Fruit fly (Drosophila melanogaster) whole organism, embryonic: ENCODE results near the gene ND-23.
A peak's percentile ranks its signal among the peaks of the same experiment; 100 is the strongest.

ENCODE experiments used
- Ada2b ChIP-seq: fragments of 200-800 bp; sonication (Bioruptor generic); IDR thresholded peaks from 2 replicates; pipeline ENCODE4 v1.3.6; 2022; ENCODE audit warnings: missing biosample characterization, missing genetic modification characterization
- Atf-2 ChIP-seq: fragments of 200-800 bp; sonication (Bioruptor generic); optimal IDR thresholded peaks from 2 replicates; lab custom pipeline; 2016; ENCODE audit warnings: missing biosample characterization, missing genetic modification characterization
- Blimp-1 ChIP-seq: fragments of 200-800 bp; sonication (Bioruptor generic); optimal IDR thresholded peaks from 3 replicates; lab custom pipeline; 2018; ENCODE audit warnings: missing biosample characterization, missing genetic modification characterization, mild to moderate bottlenecking, moderate library complexity, missing genetic modification reagents
- CG11085 ChIP-seq: fragments of 200-800 bp; sonication (Bioruptor generic); IDR thresholded peaks from 2 replicates; pipeline ENCODE4 v1.3.6; 2022; ENCODE audit warnings: missing biosample characterization, missing genetic modification characterization
- CG11723 ChIP-seq: fragments of 200-800 bp; sonication (Bioruptor generic); optimal IDR thresholded peaks from 2 replicates; lab custom pipeline; 2017; ENCODE audit warnings: missing biosample characterization, mild to moderate bottlenecking, missing genetic modification characterization
- CG12155 ChIP-seq: fragments of 200-800 bp; sonication (Bioruptor generic); optimal IDR thresholded peaks from 3 replicates; lab custom pipeline; 2016; ENCODE audit warnings: missing biosample characterization, missing genetic modification characterization
- CG12236 ChIP-seq: fragments of 200-800 bp; sonication (Bioruptor generic); optimal IDR thresholded peaks from 2 replicates; lab custom pipeline; 2016; ENCODE audit warnings: missing biosample characterization, missing genetic modification characterization
- CG12299 ChIP-seq: fragments of 200-800 bp; sonication (Bioruptor generic); optimal IDR thresholded peaks from 2 replicates; lab custom pipeline; 2018; ENCODE audit warnings: missing biosample characterization, mild to moderate bottlenecking, missing genetic modification characterization
- CG13424 ChIP-seq: fragments of 200-800 bp; sonication (Bioruptor generic); optimal IDR thresholded peaks from 2 replicates; lab custom pipeline; 2019; ENCODE audit warnings: missing biosample characterization, mild to moderate bottlenecking, missing genetic modification characterization, moderate library complexity
- CG17829 ChIP-seq: fragments of 200-800 bp; optimal IDR thresholded peaks from 2 replicates; lab custom pipeline; 2019; ENCODE audit warnings: missing biosample characterization, mild to moderate bottlenecking, missing genetic modification characterization, moderate library complexity
- CG18262 ChIP-seq: fragments of 200-800 bp; optimal IDR thresholded peaks from 3 replicates; lab custom pipeline; 2019; ENCODE audit warnings: missing biosample characterization, mild to moderate bottlenecking, missing genetic modification characterization, moderate library complexity
- CG18599 ChIP-seq: fragments of 200-800 bp; sonication (Bioruptor generic); optimal IDR thresholded peaks from 3 replicates; lab custom pipeline; 2017; ENCODE audit warnings: missing biosample characterization, missing genetic modification characterization, mild to moderate bottlenecking, moderate library complexity, missing genetic modification reagents
- CG34376 ChIP-seq: fragments of 200-800 bp; sonication (Bioruptor generic); optimal IDR thresholded peaks from 2 replicates; lab custom pipeline; 2018; ENCODE audit warnings: missing biosample characterization, mild to moderate bottlenecking, missing genetic modification characterization
- CG4404 ChIP-seq: fragments of 200-800 bp; sonication (Bioruptor generic); IDR thresholded peaks from 2 replicates; pipeline ENCODE4 v1.3.6; 2022; ENCODE audit warnings: missing biosample characterization, missing genetic modification characterization
- CG4617 ChIP-seq: fragments of 200-800 bp; sonication (Bioruptor generic); optimal IDR thresholded peaks from 3 replicates; lab custom pipeline; 2016; ENCODE audit warnings: missing biosample characterization, missing genetic modification characterization, borderline replicate concordance
- CG5245 ChIP-seq: fragments of 200-800 bp; sonication (Bioruptor generic); optimal IDR thresholded peaks from 3 replicates; lab custom pipeline; 2016; ENCODE audit warnings: missing biosample characterization, missing genetic modification characterization
- CG6791 ChIP-seq: fragments of 200-800 bp; sonication (Bioruptor generic); IDR thresholded peaks from 3 replicates; pipeline ENCODE4 v1.3.6; 2022; ENCODE audit warnings: missing biosample characterization, missing genetic modification characterization; ENCODE audit not compliant: partially characterized antibody
- CG7987 ChIP-seq: fragments of 200-800 bp; sonication (Bioruptor generic); optimal IDR thresholded peaks from 2 replicates; lab custom pipeline; 2018; ENCODE audit warnings: missing biosample characterization, mild to moderate bottlenecking, missing genetic modification characterization, moderate library complexity
- CG9817 ChIP-seq: fragments of 200-800 bp; sonication (Bioruptor generic); optimal IDR thresholded peaks from 2 replicates; lab custom pipeline; 2018; ENCODE audit warnings: missing biosample characterization, mild to moderate bottlenecking, missing genetic modification characterization, moderate library complexity
- CHES-1-like ChIP-seq: fragments of 200-800 bp; sonication (Bioruptor generic); optimal IDR thresholded peaks from 2 replicates; lab custom pipeline; 2016; ENCODE audit warnings: missing biosample characterization, missing genetic modification characterization
- D ChIP-seq, 2 experiments: fragments of 200-800 bp in 1 of 2; fragments of >200 bp in 1 of 2; sonication (Bioruptor generic) in 1 of 2; optimal IDR thresholded peaks; 2 replicates in 1 of 2; 3 replicates in 1 of 2; lab custom pipeline; 2017; ENCODE audit warnings: mild to moderate bottlenecking in 1 of 2, missing biosample characterization in 1 of 2, missing genetic modification characterization in 1 of 2, missing genetic modification reagents in 1 of 2
- Dad ChIP-seq: fragments of 200-800 bp; sonication (Bioruptor generic); optimal IDR thresholded peaks from 3 replicates; lab custom pipeline; 2016; ENCODE audit warnings: missing biosample characterization, missing genetic modification characterization
- Dbx ChIP-seq: fragments of 200-800 bp; sonication (Bioruptor generic); IDR thresholded peaks from 3 replicates; pipeline ENCODE4 v1.3.6; 2022; ENCODE audit warnings: missing biosample characterization, missing genetic modification characterization
- Fer1 ChIP-seq: fragments of 200-800 bp; sonication (Bioruptor generic); optimal IDR thresholded peaks from 2 replicates; lab custom pipeline; 2017; ENCODE audit warnings: missing biosample characterization, mild to moderate bottlenecking, missing genetic modification characterization
- Jarid2 ChIP-seq: fragments of 200-800 bp; sonication (Bioruptor generic); optimal IDR thresholded peaks from 3 replicates; lab custom pipeline; 2017; ENCODE audit warnings: mild to moderate bottlenecking, missing biosample characterization, missing genetic modification reagents, missing genetic modification characterization
- Lhr ChIP-seq: fragments of 200-800 bp; sonication (Bioruptor generic); optimal IDR thresholded peaks from 3 replicates; lab custom pipeline; 2017; ENCODE audit warnings: mild to moderate bottlenecking, missing biosample characterization, missing genetic modification reagents, missing genetic modification characterization
- NfI ChIP-seq: fragments of 200-800 bp; sonication (Bioruptor generic); optimal IDR thresholded peaks from 3 replicates; lab custom pipeline; 2018; ENCODE audit warnings: missing biosample characterization, mild to moderate bottlenecking, missing genetic modification characterization, moderate library complexity
- PHDP ChIP-seq: fragments of 200-800 bp; sonication (Bioruptor generic); optimal IDR thresholded peaks from 3 replicates; lab custom pipeline; 2018; ENCODE audit warnings: missing biosample characterization, mild to moderate bottlenecking, missing genetic modification characterization, moderate library complexity
- Six4 ChIP-seq: fragments of 200-800 bp; sonication (Bioruptor generic); optimal IDR thresholded peaks from 2 replicates; lab custom pipeline; 2016; ENCODE audit warnings: missing biosample characterization, missing genetic modification characterization
- ci ChIP-seq: fragments of 200-800 bp; sonication (Bioruptor generic); IDR thresholded peaks from 3 replicates; pipeline ENCODE4 v1.3.6; 2022; ENCODE audit warnings: missing biosample characterization, missing genetic modification characterization
- croc ChIP-seq: fragments of 200-800 bp; sonication (Bioruptor generic); conservative IDR thresholded peaks from 3 replicates; pipeline ENCODE4 v1.3.6; 2022; ENCODE audit warnings: missing biosample characterization, missing genetic modification characterization
- crp ChIP-seq, 2 experiments: fragments of 200-800 bp; sonication (Bioruptor generic); optimal IDR thresholded peaks; 2 replicates in 1 of 2; 3 replicates in 1 of 2; lab custom pipeline; 2017; ENCODE audit warnings: missing biosample characterization in 2 of 2, missing genetic modification characterization in 2 of 2, mild to moderate bottlenecking in 1 of 2, moderate library complexity in 1 of 2
- disco-r ChIP-seq: fragments of 200-800 bp; sonication (Bioruptor generic); optimal IDR thresholded peaks from 2 replicates; lab custom pipeline; 2016; ENCODE audit warnings: missing biosample characterization, missing genetic modification characterization
- dm ChIP-seq: fragments of 200-800 bp; sonication (Bioruptor generic); optimal IDR thresholded peaks from 3 replicates; lab custom pipeline; 2016; ENCODE audit warnings: missing biosample characterization, missing genetic modification characterization
- ems ChIP-seq: fragments of 200-800 bp; sonication (Bioruptor generic); optimal IDR thresholded peaks from 3 replicates; lab custom pipeline; 2016; ENCODE audit warnings: missing biosample characterization, missing genetic modification characterization
- exex ChIP-seq: fragments of 200-800 bp; sonication (Bioruptor generic); optimal IDR thresholded peaks from 4 replicates; lab custom pipeline; 2018; ENCODE audit warnings: missing biosample characterization, mild to moderate bottlenecking, missing genetic modification characterization, moderate library complexity
- fd96Cb ChIP-seq: fragments of 200-800 bp; sonication (Bioruptor generic); optimal IDR thresholded peaks from 2 replicates; lab custom pipeline; 2018; ENCODE audit warnings: missing biosample characterization, mild to moderate bottlenecking, missing genetic modification characterization, moderate library complexity
- h ChIP-seq: fragments of >200 bp; optimal IDR thresholded peaks from 2 replicates; lab custom pipeline; 2017
- ind ChIP-seq: fragments of 200-800 bp; sonication (Bioruptor generic); optimal IDR thresholded peaks from 3 replicates; lab custom pipeline; 2016; ENCODE audit warnings: missing biosample characterization, missing genetic modification characterization
- kni ChIP-seq: fragments of 200-800 bp; sonication (Bioruptor generic); optimal IDR thresholded peaks from 3 replicates; lab custom pipeline; 2017; ENCODE audit warnings: mild to moderate bottlenecking, missing biosample characterization, missing genetic modification reagents, missing genetic modification characterization
- lab ChIP-seq: fragments of 200-800 bp; sonication (Bioruptor generic); optimal IDR thresholded peaks from 3 replicates; lab custom pipeline; 2017; ENCODE audit warnings: missing biosample characterization, missing genetic modification characterization, mild to moderate bottlenecking, moderate library complexity, missing genetic modification reagents
- lilli ChIP-seq: fragments of 200-800 bp; sonication (Bioruptor generic); optimal IDR thresholded peaks from 3 replicates; lab custom pipeline; 2016; ENCODE audit warnings: missing biosample characterization, missing genetic modification characterization
- nau ChIP-seq: fragments of 200-800 bp; sonication (Bioruptor generic); optimal IDR thresholded peaks from 3 replicates; lab custom pipeline; 2017; ENCODE audit warnings: missing biosample characterization, mild to moderate bottlenecking, missing genetic modification characterization, missing genetic modification reagents
- rib ChIP-seq: fragments of 200-800 bp; sonication (Bioruptor generic); IDR thresholded peaks from 2 replicates; pipeline ENCODE4 v1.3.6; 2022; ENCODE audit warnings: missing biosample characterization, missing genetic modification characterization
- row ChIP-seq: fragments of 200-800 bp; sonication (Bioruptor generic); IDR thresholded peaks from 3 replicates; pipeline ENCODE4 v1.3.6; 2022; ENCODE audit warnings: missing biosample characterization, missing genetic modification characterization
- tll ChIP-seq, 2 experiments: fragments of 200-800 bp in 1 of 2; fragments of >200 bp in 1 of 2; sonication (Bioruptor generic) in 1 of 2; optimal IDR thresholded peaks; 2 replicates each; lab custom pipeline; 2017 to 2019; ENCODE audit warnings: missing biosample characterization in 2 of 2, missing genetic modification characterization in 2 of 2, mild to moderate bottlenecking in 1 of 2, moderate library complexity in 1 of 2
- vfl ChIP-seq: fragments of 200-800 bp; sonication (Bioruptor generic); optimal IDR thresholded peaks from 2 replicates; lab custom pipeline; 2016; ENCODE audit warnings: missing biosample characterization, missing genetic modification characterization
- wek ChIP-seq: fragments of 200-800 bp; sonication (Bioruptor generic); optimal IDR thresholded peaks from 3 replicates; lab custom pipeline; 2018; ENCODE audit warnings: missing biosample characterization, mild to moderate bottlenecking, missing genetic modification characterization, moderate library complexity
- zfh2 ChIP-seq: fragments of 200-800 bp; sonication (Bioruptor generic); optimal IDR thresholded peaks from 2 replicates; lab custom pipeline; 2016; ENCODE audit warnings: missing biosample characterization, missing genetic modification characterization

ND-23 gene

DNA sequence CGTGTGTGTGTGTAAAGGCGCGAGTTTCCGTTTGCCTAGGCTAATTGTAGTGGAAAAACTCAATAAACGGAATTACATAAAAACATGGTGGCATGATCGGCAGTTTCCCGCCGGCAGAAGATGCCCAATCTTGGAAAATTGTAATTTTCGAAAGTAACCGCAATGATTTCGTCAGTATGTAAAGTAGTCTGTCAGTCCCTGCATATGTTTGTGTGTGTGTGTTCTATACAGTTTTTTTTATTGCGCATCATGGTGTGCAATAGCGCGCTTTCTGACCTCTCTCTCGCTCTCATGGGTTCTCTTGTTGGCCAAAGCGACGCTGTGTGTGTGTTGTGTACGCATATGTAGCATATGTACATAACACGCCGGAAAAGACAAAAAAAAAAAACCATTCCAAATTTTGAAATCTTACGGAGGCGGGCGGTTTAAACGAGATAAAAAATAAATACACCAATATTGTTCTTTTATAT is 42.6 kb downstream of the ND-23 start (continued):
- TF ChIP-seq CG4404 (GFP tag; lab: Robert Waterston, UW): no peak
- TF ChIP-seq Dbx (GFP tag; lab: Robert Waterston, UW): peak; percentile 50; the same call in 1 of the 3 replicates
- TF ChIP-seq lab (GFP tag; lab: Kevin White, UChicago): peak; percentile 69
- TF ChIP-seq CG9817 (tag; lab: Kevin White, UChicago): peak; percentile 30
- no peak for TF ChIP-seq Jarid2 (GFP tag; lab: Kevin White, UChicago)
- no peak for TF ChIP-seq Ada2b (GFP tag; lab: Robert Waterston, UW)
- no peak for TF ChIP-seq crp (GFP tag; optimal IDR thresholded peaks at IDR 0.05; lab: Kevin White, UChicago)
- no peak for TF ChIP-seq tll (GFP tag; optimal IDR thresholded peaks at IDR 0.05; lab: Kevin White, UChicago)
- peak; percentile 9 for TF ChIP-seq Blimp-1 (GFP tag; lab: Kevin White, UChicago)
- peak; percentile 61 for TF ChIP-seq CG7987 (GFP tag; lab: Kevin White, UChicago)
- TF ChIP-seq CG17829: no peak
- peak; percentile 58 for TF ChIP-seq wek (GFP tag; lab: Kevin White, UChicago)
- TF ChIP-seq lilli (GFP tag; lab: Kevin White, UChicago): peak; percentile 16
- TF ChIP-seq Atf-2 (GFP tag; lab: Kevin White, UChicago): peak; percentile 1
- peak; percentile 11 for TF ChIP-seq zfh2 (GFP tag; lab: Kevin White, UChicago)
- TF ChIP-seq dm (GFP tag; lab: Kevin White, UChicago): peak; percentile 38
- TF ChIP-seq h (lab: Kevin White, UChicago): no peak
- TF ChIP-seq CG11085 (GFP tag; lab: Robert Waterston, UW): no peak
- peak; percentile 72 for TF ChIP-seq kni
- TF ChIP-seq PHDP (tag; lab: Kevin White, UChicago): peak; percentile 49
- no peak for TF ChIP-seq fd96Cb (tag; lab: Kevin White, UChicago)
- TF ChIP-seq CG13424: peak; percentile 14
- TF ChIP-seq row (GFP tag; lab: Robert Waterston, UW): 0 out of 3 replicates have a peak, but pooled peaks have one; percentile 10
- peak; percentile 1 for TF ChIP-seq nau (GFP tag; lab: Kevin White, UChicago)
- peak; percentile 64 for TF ChIP-seq Fer1 (GFP tag; lab: Kevin White, UChicago)
- TF ChIP-seq ci (GFP tag; lab: Robert Waterston, UW): peak; percentile 61; the same call in 2 of the 3 replicates
- no peak for TF ChIP-seq CG6791 (GFP tag; lab: Robert Waterston, UW)
- no peak for TF ChIP-seq CG5245 (GFP tag; lab: Kevin White, UChicago)
- TF ChIP-seq Dad (GFP tag; lab: Kevin White, UChicago): peak; percentile 10
- TF ChIP-seq D (optimal IDR thresholded peaks at IDR 0.05; lab: Kevin White, UChicago): no peak
- TF ChIP-seq D (GFP tag; optimal IDR thresholded peaks at IDR 0.05; lab: Kevin White, UChicago): peak; percentile 5
- TF ChIP-seq vfl: peak; percentile 4
- TF ChIP-seq Six4 (GFP tag; lab: Kevin White, UChicago): no peak
- peak; percentile 14 for TF ChIP-seq CG18262 (tag; lab: Kevin White, UChicago)
- 0 out of 2 replicates have a peak, but pooled peaks have one; percentile 21 for TF ChIP-seq rib (GFP tag; lab: Robert Waterston, UW)
- TF ChIP-seq CG18599 (GFP tag; lab: Kevin White, UChicago): peak; percentile 64
- no peak for TF ChIP-seq croc
- TF ChIP-seq CG4617: peak; percentile 30
- peak; percentile 61 for TF ChIP-seq CG34376 (GFP tag; lab: Kevin White, UChicago)
- TF ChIP-seq CG12299 (tag; lab: Kevin White, UChicago): peak; percentile 20
- peak; percentile 18 for TF ChIP-seq exex
- no peak for TF ChIP-seq ind (GFP tag; lab: Kevin White, UChicago)
- TF ChIP-seq ems (GFP tag; lab: Kevin White, UChicago): peak; percentile 29
- TF ChIP-seq CG12236 (GFP tag; lab: Kevin White, UChicago): peak; percentile 33
- peak; percentile 42 for TF ChIP-seq NfI
- peak; percentile 67 for TF ChIP-seq CHES-1-like (GFP tag; lab: Kevin White, UChicago)
- peak; percentile 23 for TF ChIP-seq disco-r (GFP tag; lab: Kevin White, UChicago)
- no peak for TF ChIP-seq CG11723 (GFP tag; lab: Kevin White, UChicago)
- TF ChIP-seq Lhr (GFP tag; lab: Kevin White, UChicago): peak; percentile 39
- peak; percentile 5 for TF ChIP-seq CG12155
